Worm (Caenorhabditis elegans) whole organism, L1 larva: ENCODE data around the gene B0361.11.

ENCODE experiments used
- aly-2 ChIP-seq: fragments of 150-350 bp; optimal IDR thresholded peaks from 2 replicates; lab custom pipeline; 2014; ENCODE audit warnings: missing biosample characterization, missing genetic modification characterization
- ama-1 ChIP-seq: fragments of 150-350 bp; optimal IDR thresholded peaks from 2 replicates; lab custom pipeline; 2014
- blmp-1 ChIP-seq: fragments of 150-350 bp; optimal IDR thresholded peaks from 2 replicates; lab custom pipeline; 2014; ENCODE audit warnings: missing biosample characterization, missing genetic modification characterization
- ceh-90 ChIP-seq: sonication (generic microtip); optimal IDR thresholded peaks from 2 replicates; lab custom pipeline; 2016; ENCODE audit warnings: missing genetic modification characterization, missing compliant biosample characterization
- dsc-1 ChIP-seq: sonication (generic microtip); optimal IDR thresholded peaks from 2 replicates; lab custom pipeline; 2016; ENCODE audit warnings: mild to moderate bottlenecking, missing genetic modification characterization, missing compliant biosample characterization
- nhr-12 ChIP-seq: sonication (generic microtip); optimal IDR thresholded peaks from 2 replicates; lab custom pipeline; 2017; ENCODE audit warnings: missing biosample characterization, missing genetic modification characterization
- nhr-20 ChIP-seq: sonication (generic microtip); optimal IDR thresholded peaks from 2 replicates; lab custom pipeline; 2016; ENCODE audit warnings: mild to moderate bottlenecking, missing genetic modification characterization, missing compliant biosample characterization
- nhr-84 ChIP-seq: sonication (generic microtip); optimal IDR thresholded peaks from 2 replicates; lab custom pipeline; 2017; ENCODE audit warnings: missing biosample characterization, missing genetic modification characterization
- rnt-1 ChIP-seq: sonication (generic microtip); optimal IDR thresholded peaks from 2 replicates; lab custom pipeline; 2016; ENCODE audit warnings: mild to moderate bottlenecking, missing genetic modification characterization, moderate library complexity, missing compliant biosample characterization
- snu-23 ChIP-seq: sonication (generic microtip); optimal IDR thresholded peaks from 2 replicates; lab custom pipeline; 2016; ENCODE audit warnings: missing genetic modification characterization, missing compliant biosample characterization
- unc-86 ChIP-seq: sonication (generic microtip); optimal IDR thresholded peaks from 2 replicates; lab custom pipeline; 2016; ENCODE audit warnings: missing genetic modification characterization, missing compliant biosample characterization
- ztf-4 ChIP-seq: fragments of 150-350 bp; optimal IDR thresholded peaks from 2 replicates; lab custom pipeline; 2014; ENCODE audit warnings: missing biosample characterization, missing genetic modification characterization

DNA sequence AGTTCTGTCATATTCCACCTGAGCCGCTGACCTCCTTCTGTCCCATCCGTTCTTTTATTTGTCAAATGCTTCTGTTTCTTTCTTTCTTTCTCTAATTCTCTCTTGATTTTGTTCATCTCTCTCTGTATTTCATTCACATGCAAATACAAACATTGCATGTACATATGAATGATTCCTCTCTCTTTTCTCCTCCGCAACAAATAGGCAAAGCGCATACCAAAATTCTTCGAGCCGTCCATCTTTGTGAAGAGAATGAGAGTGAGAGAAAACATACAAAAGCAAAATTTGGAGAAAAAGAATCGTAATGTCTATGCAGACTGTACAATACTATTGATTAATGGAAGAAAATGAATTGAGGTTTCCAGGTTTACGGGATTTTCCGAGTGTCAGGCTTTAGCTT is 40.0 kb downstream of the B0361.11 start:
- no peak for TF ChIP-seq blmp-1 (tag; lab: Kevin White, UChicago)
- TF ChIP-seq unc-86 (tag; lab: Kevin White, UChicago), result no peak
- no peak for TF ChIP-seq ztf-4 (tag; lab: Kevin White, UChicago)
- TF ChIP-seq nhr-20, result no peak
- TF ChIP-seq nhr-12, result no peak
- TF ChIP-seq ceh-90 (tag; lab: Kevin White, UChicago), result no peak
- TF ChIP-seq dsc-1, result no peak
- TF ChIP-seq snu-23, result no peak
- no peak for TF ChIP-seq aly-2 (tag; lab: Kevin White, UChicago)
- no peak for TF ChIP-seq nhr-84 (tag; lab: Kevin White, UChicago)
- TF ChIP-seq ama-1 (lab: Kevin White, UChicago), result no peak
- TF ChIP-seq rnt-1 (tag; lab: Kevin White, UChicago), result no peak
